Worm (Caenorhabditis elegans): ENCODE results near the gene F42G2.2.

ce11 chrII:2377751-2378150 lies 44.3 kb upstream of the F42G2.2 start, which contains the start of gene F16G10.6:
- TF ChIP-seq mec-3 (tag; optimal IDR thresholded peaks at IDR 0.05; ENCODE audit: borderline replicate concordance), result no peak
- TF ChIP-seq K09A11.1 (tag; optimal IDR thresholded peaks at IDR 0.05; ENCODE audit: insufficient read depth), result no peak
- no peak for TF ChIP-seq elt-2 (tag; optimal IDR thresholded peaks at IDR 0.05)
